Worm (Caenorhabditis elegans): ENCODE measurements around the gene K03H9.3.

The K03H9.3 gene

DNA sequence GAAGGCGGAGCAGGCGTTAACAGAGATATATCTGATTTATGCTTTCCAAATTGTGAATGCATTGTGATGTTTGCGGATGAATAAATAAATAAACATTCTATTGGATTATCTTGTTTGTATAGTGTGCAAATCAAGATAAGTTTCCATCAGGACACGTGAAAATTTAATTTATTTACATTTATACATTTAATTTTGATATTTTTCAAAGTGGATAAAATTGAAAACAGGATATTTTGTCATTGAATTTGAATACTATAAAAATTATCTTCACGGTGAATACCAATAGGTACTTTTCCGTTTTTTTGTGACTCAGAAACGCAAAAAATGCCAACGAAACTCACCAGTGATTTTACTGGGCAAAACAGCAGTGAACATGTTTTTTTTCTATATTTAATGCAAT, 31.7 kb upstream of the K03H9.3 start, which contains the start of gene F58F12.3:
Gene F58F12.3 (minus strand): TSS at position 101 of the 400 bp plus-strand sequence.
- TF ChIP-seq ces-1 (GFP tag; optimal IDR thresholded peaks at IDR 0.05) (no peak), dmd-6 (GFP tag; IDR thresholded peaks at IDR 0.05) (no peak), madf-5 (GFP tag; IDR thresholded peaks at IDR 0.05) (no peak), daf-19 (GFP tag; conservative IDR thresholded peaks at IDR 0.05) (no peak), T26A8.4 (GFP tag; IDR thresholded peaks at IDR 0.05) (no peak), nhr-237 (tag; optimal IDR thresholded peaks at IDR 0.05) (no peak), jun-1 (tag; optimal IDR thresholded peaks at IDR 0.05) (no peak), ztf-11 (tag; optimal IDR thresholded peaks at IDR 0.05) (no peak), ceh-44 (GFP tag; IDR thresholded peaks at IDR 0.05) (no peak), F10B5.3 (tag; optimal IDR thresholded peaks at IDR 0.05) (no peak), pha-4 (GFP tag; IDR thresholded peaks at IDR 0.05) (no peak), pha-4 (tag; optimal IDR thresholded peaks at IDR 0.05) (no peak), dpl-1 (GFP tag; optimal IDR thresholded peaks at IDR 0.05) (no peak), dmd-9 (GFP tag; IDR thresholded peaks at IDR 0.05) (no peak)

DNA sequence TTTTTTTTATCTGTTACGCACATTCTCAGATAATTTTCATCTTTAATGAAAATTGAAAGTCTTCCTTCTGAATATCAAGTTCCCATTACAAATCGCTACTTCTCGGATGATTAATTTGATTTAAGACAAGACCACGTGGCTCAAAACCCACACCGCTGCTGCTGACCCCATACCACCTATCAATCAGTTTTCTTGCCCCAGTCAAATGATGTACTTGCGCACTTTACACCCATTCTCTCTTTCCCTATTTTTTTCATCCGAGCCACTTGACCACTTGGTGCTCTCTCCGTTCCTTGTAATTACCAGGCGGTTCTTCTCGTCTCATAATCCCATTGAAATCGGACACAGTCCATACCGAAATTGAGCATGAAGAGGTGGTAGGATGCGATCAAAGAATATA, 28.9 kb upstream of the K03H9.3 start:
- TF ChIP-seq ztf-11 (tag; optimal IDR thresholded peaks at IDR 0.05): no peak
- TF ChIP-seq daf-16 (GFP tag; optimal IDR thresholded peaks at IDR 0.05): no peak
- no peak for TF ChIP-seq daf-16 (tag; optimal IDR thresholded peaks at IDR 0.05)
- TF ChIP-seq daf-12 (tag; optimal IDR thresholded peaks at IDR 0.05): no peak
- no peak for TF ChIP-seq ZK337.2 (GFP tag; IDR thresholded peaks at IDR 0.05)
- TF ChIP-seq ceh-62 (tag; optimal IDR thresholded peaks at IDR 0.05): no peak
- TF ChIP-seq ztf-7 (tag; optimal IDR thresholded peaks at IDR 0.05): no peak
- TF ChIP-seq nhr-28 (tag; optimal IDR thresholded peaks at IDR 0.05): no peak
- no peak for TF ChIP-seq mdl-1 (tag; optimal IDR thresholded peaks at IDR 0.05)
- TF ChIP-seq duxl-1 (tag; optimal IDR thresholded peaks at IDR 0.05; ENCODE audit: poor library complexity): no peak
- TF ChIP-seq daf-8 (GFP tag; IDR thresholded peaks at IDR 0.05): no peak
- no peak for TF ChIP-seq dve-1 (tag; optimal IDR thresholded peaks at IDR 0.05; ENCODE audit: insufficient read depth)
- no peak for TF ChIP-seq snpc-1.2 (GFP tag; IDR thresholded peaks at IDR 0.05)
- TF ChIP-seq lin-1 (GFP tag; IDR thresholded peaks at IDR 0.05): no peak

DNA sequence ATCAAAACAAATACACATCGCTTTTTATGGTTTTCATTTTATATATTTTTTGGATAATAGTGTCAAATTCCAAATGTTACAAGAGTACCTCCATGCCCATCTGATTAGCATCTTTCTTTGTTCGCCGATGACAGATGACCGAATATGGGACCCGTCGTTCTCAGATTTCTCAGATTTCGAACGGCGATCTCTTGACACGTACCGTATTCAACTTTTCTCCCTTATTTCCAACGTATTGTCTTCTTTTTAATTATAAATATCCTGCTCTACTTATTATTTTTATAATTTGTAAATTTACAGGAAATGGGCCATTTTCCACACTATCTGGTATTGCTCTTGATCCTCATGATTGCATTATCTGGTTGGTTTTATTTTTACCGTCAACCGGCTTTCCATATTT, 24.5 kb upstream of the K03H9.3 start, which contains the start of gene zig-10:
Gene zig-10 (plus strand): TSS at position 301 of the 400 bp plus-strand sequence.
- TF ChIP-seq D1046.2 (GFP tag; IDR thresholded peaks at IDR 0.05) (no peak), fos-1 (tag; optimal IDR thresholded peaks at IDR 0.05) (no peak), ZK337.2 (GFP tag; IDR thresholded peaks at IDR 0.05) (no peak), T26A8.4 (GFP tag; IDR thresholded peaks at IDR 0.05) (no peak), nhr-10 (tag; optimal IDR thresholded peaks at IDR 0.05) (no peak), Y105C5A.15 (GFP tag; IDR thresholded peaks at IDR 0.05) (no peak), ceh-44 (GFP tag; IDR thresholded peaks at IDR 0.05) (no peak), egl-43 (GFP tag; IDR thresholded peaks at IDR 0.05) (no peak), Y48G9A.11 (GFP tag; IDR thresholded peaks at IDR 0.05) (no peak), nhr-11 (tag; optimal IDR thresholded peaks at IDR 0.05) (no peak), nhr-77 (tag; optimal IDR thresholded peaks at IDR 0.05) (no peak), F44E2.7 (GFP tag; IDR thresholded peaks at IDR 0.05) (no peak), lin-39 (tag; optimal IDR thresholded peaks at IDR 0.05) (no peak), F10B5.3 (tag; optimal IDR thresholded peaks at IDR 0.05) (no peak)

DNA sequence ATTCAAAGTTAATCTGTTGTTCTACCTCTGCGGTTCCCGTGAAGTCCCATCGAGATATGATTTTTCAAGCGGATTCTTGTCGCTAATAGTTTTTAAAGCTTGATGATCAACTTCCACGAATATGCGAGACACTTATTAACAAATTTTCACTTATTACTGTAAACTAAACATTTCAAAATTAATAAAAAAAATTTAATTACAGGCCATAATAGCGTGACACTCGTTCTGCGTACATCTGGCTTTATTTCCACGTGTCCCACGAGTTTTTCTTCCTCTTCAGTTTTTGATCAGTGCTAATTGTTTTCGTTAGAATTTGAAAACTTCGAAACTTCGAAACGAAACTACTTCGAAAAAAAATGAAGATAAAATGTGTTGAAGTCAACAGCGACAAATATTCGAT, 21.3 kb upstream of the K03H9.3 start, which contains the start of gene btb-2:
Gene btb-2 (plus strand): TSS at position 301 of the 400 bp plus-strand sequence.
- TF ChIP-seq zip-2 (tag; optimal IDR thresholded peaks at IDR 0.05) (no peak), pqm-1 (tag; optimal IDR thresholded peaks at IDR 0.05) (no peak), fkh-10 (GFP tag; optimal IDR thresholded peaks at IDR 0.05) (no peak), ceh-82 (tag; optimal IDR thresholded peaks at IDR 0.05) (no peak), saeg-2 (GFP tag; IDR thresholded peaks at IDR 0.05) (no peak), ceh-20 (GFP tag; IDR thresholded peaks at IDR 0.05) (no peak), unc-130 (GFP tag; optimal IDR thresholded peaks at IDR 0.05) (no peak), Y105C5A.15 (GFP tag; IDR thresholded peaks at IDR 0.05) (no peak), dmd-9 (GFP tag; IDR thresholded peaks at IDR 0.05) (no peak), nhr-42 (GFP tag; IDR thresholded peaks at IDR 0.05) (no peak), ceh-28 (tag; optimal IDR thresholded peaks at IDR 0.05) (no peak), Y5F2A.4 (GFP tag; optimal IDR thresholded peaks at IDR 0.05) (no peak), ztf-11 (tag; optimal IDR thresholded peaks at IDR 0.05) (no peak), nhr-25 (tag; optimal IDR thresholded peaks at IDR 0.05; ENCODE audit: borderline replicate concordance, insufficient read depth) (no peak), lin-39 (tag; optimal IDR thresholded peaks at IDR 0.05) (no peak), vab-7 (GFP tag; IDR thresholded peaks at IDR 0.05) (no peak), pha-4 (GFP tag; IDR thresholded peaks at IDR 0.05) (no peak), pha-4 (tag; optimal IDR thresholded peaks at IDR 0.05) (no peak)
